Comparison of ENCODE assay signal across 3 worm cellular contexts in the genomic region with DNA sequence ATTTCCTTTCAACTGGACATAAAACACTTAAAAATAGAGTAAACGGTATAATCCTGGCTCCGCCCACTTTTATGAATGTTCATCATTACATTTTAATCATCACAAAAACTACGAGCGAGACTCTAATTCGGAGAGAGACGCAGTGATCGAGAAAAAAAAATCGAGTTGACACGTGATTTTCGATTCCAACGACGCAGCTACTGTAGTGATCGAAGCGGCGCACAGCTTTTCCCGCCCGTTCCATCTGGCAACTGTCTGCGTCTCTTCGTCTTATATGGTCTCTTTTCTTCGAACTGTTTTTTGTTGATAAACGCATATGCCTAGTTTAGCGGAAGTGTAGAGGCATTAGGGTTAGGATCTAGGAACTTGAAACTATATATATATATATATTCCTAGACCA.
TF ChIP-seq lines count a peak whose summit lies in the region.

No protein-coding gene starts in this region.

TF ChIP-seq in whole organism, L1 larva, 84 proteins besides CTCF, POLR2A, EP300 and RAD21 (continued from another document):
- TF ChIP-seq aly-2 (tag; optimal IDR thresholded peaks at IDR 0.05; lab: Kevin White, UChicago) (no peak), nhr-71 (tag; optimal IDR thresholded peaks at IDR 0.05; lab: Kevin White, UChicago) (peak; percentile 19), fos-1 (tag; optimal IDR thresholded peaks at IDR 0.05; lab: Kevin White, UChicago) (no peak), snu-23 (GFP tag; optimal IDR thresholded peaks at IDR 0.05; lab: Kevin White, UChicago) (peak; percentile 8), swsn-7 (tag; optimal IDR thresholded peaks at IDR 0.05; lab: Kevin White, UChicago) (no peak), lsy-2 (tag; optimal IDR thresholded peaks at IDR 0.05; lab: Kevin White, UChicago) (peak; percentile 3 to 54), unc-62 (GFP tag; optimal IDR thresholded peaks at IDR 0.05; lab: Kevin White, UChicago) (no peak), elt-3 (tag; optimal IDR thresholded peaks at IDR 0.05; lab: Kevin White, UChicago) (peak in 1 of 6 experiments; percentile 45), lin-14 (GFP tag; optimal IDR thresholded peaks at IDR 0.05; lab: Kevin White, UChicago) (peak; percentile 45), tbx-2 (tag; optimal IDR thresholded peaks at IDR 0.05; lab: Kevin White, UChicago) (peak; percentile 5)

TF ChIP-seq in whole organism, L4 larva, 104 proteins besides CTCF, POLR2A, EP300 and RAD21 (continued from another document and continues in another):
- TF ChIP-seq ZK337.2 (GFP tag; IDR thresholded peaks at IDR 0.05; lab: Robert Waterston, UW) (no peak), ceh-44 (GFP tag; IDR thresholded peaks at IDR 0.05; lab: Robert Waterston, UW) (no peak), aly-2 (tag; optimal IDR thresholded peaks at IDR 0.05; lab: Kevin White, UChicago) (no peak), set-16 (GFP tag; IDR thresholded peaks at IDR 0.05; lab: Robert Waterston, UW) (no peak), fos-1 (tag; optimal IDR thresholded peaks at IDR 0.05; lab: Kevin White, UChicago) (no peak), Y5F2A.4 (GFP tag; optimal IDR thresholded peaks at IDR 0.05; lab: Kevin White, UChicago) (no peak), pha-4 (GFP tag; IDR thresholded peaks at IDR 0.05; lab: Robert Waterston, UW) (0 out of 2 replicates have a peak, but pooled peaks have one; percentile 36), pha-4 (tag; optimal IDR thresholded peaks at IDR 0.05; lab: Kevin White, UChicago) (no peak), aha-1 (tag; lab: Kevin White, UChicago) (no peak), ceh-20 (GFP tag; IDR thresholded peaks at IDR 0.05; lab: Robert Waterston, UW) (no peak), lir-3 (tag; optimal IDR thresholded peaks at IDR 0.05; lab: Kevin White, UChicago) (no peak), nhr-25 (tag; optimal IDR thresholded peaks at IDR 0.05; lab: Kevin White, UChicago; ENCODE audit: borderline replicate concordance, insufficient read depth) (no peak), F44E2.7 (GFP tag; IDR thresholded peaks at IDR 0.05; lab: Robert Waterston, UW) (no peak), dmd-6 (GFP tag; IDR thresholded peaks at IDR 0.05; lab: Robert Waterston, UW) (peak; percentile 85), Y48G9A.11 (GFP tag; IDR thresholded peaks at IDR 0.05; lab: Robert Waterston, UW) (no peak), saeg-2 (GFP tag; IDR thresholded peaks at IDR 0.05; lab: Robert Waterston, UW) (no peak), R02D3.7 (tag; optimal IDR thresholded peaks at IDR 0.05; lab: Kevin White, UChicago) (no peak), ZK546.5 (tag; optimal IDR thresholded peaks at IDR 0.05; lab: Kevin White, UChicago) (no peak), zag-1 (tag; optimal IDR thresholded peaks at IDR 0.05; lab: Kevin White, UChicago) (no peak), dmd-8 (GFP tag; IDR thresholded peaks at IDR 0.05; lab: Robert Waterston, UW) (no peak), tag-97 (GFP tag; IDR thresholded peaks at IDR 0.05; lab: Robert Waterston, UW) (no peak), cey-2 (tag; optimal IDR thresholded peaks at IDR 0.05; lab: Kevin White, UChicago; ENCODE audit: borderline replicate concordance, insufficient read depth) (no peak), D1046.2 (GFP tag; IDR thresholded peaks at IDR 0.05; lab: Robert Waterston, UW) (no peak), gei-8 (GFP tag; optimal IDR thresholded peaks at IDR 0.05; lab: Kevin White, UChicago) (no peak), F26F4.8 (GFP tag; conservative IDR thresholded peaks at IDR 0.05; lab: Robert Waterston, UW) (no peak), spr-3 (GFP tag; optimal IDR thresholded peaks at IDR 0.05; lab: Kevin White, UChicago) (peak; percentile 33), nhr-42 (GFP tag; IDR thresholded peaks at IDR 0.05; lab: Robert Waterston, UW) (no peak), lsy-2 (tag; optimal IDR thresholded peaks at IDR 0.05; lab: Kevin White, UChicago) (peak in 1 of 2 experiments; percentile 47), snpc-4 (tag; optimal IDR thresholded peaks at IDR 0.05; lab: Kevin White, UChicago) (no peak), mdt-29 (GFP tag; IDR thresholded peaks at IDR 0.05; lab: Robert Waterston, UW) (no peak), vab-7 (GFP tag; IDR thresholded peaks at IDR 0.05; lab: Robert Waterston, UW) (0 out of 2 replicates have a peak, but pooled peaks have one; percentile 13), daf-16 (GFP tag; optimal IDR thresholded peaks at IDR 0.05; lab: Kevin White, UChicago) (peak in 1 of 2 experiments; percentile 9), daf-16 (tag; optimal IDR thresholded peaks at IDR 0.05; lab: Kevin White, UChicago) (peak; percentile 2), unc-39 (tag; optimal IDR thresholded peaks at IDR 0.05; lab: Kevin White, UChicago) (no peak), lin-1 (GFP tag; IDR thresholded peaks at IDR 0.05; lab: Robert Waterston, UW) (no peak), unc-62 (GFP tag; optimal IDR thresholded peaks at IDR 0.05 in 1 of 2; lab: Kevin White, UChicago) (peak in 1 of 2 experiments; percentile 27), unc-62 (tag; optimal IDR thresholded peaks at IDR 0.05; lab: Kevin White, UChicago) (no peak), nhr-10 (tag; optimal IDR thresholded peaks at IDR 0.05; lab: Kevin White, UChicago) (no peak), T20F7.1 (GFP tag; optimal IDR thresholded peaks at IDR 0.05; lab: Kevin White, UChicago) (peak; percentile 38), lim-7 (GFP tag; IDR thresholded peaks at IDR 0.05; lab: Robert Waterston, UW) (no peak), skn-1 (tag; optimal IDR thresholded peaks at IDR 0.05; lab: Kevin White, UChicago) (no peak), zfp-2 (tag; optimal IDR thresholded peaks at IDR 0.05; lab: Kevin White, UChicago) (no peak), F37D6.2 (tag; optimal IDR thresholded peaks at IDR 0.05; lab: Kevin White, UChicago) (no peak), mdl-1 (tag; optimal IDR thresholded peaks at IDR 0.05; lab: Kevin White, UChicago) (peak in 1 of 2 experiments; percentile 77), Y105C5A.15 (GFP tag; IDR thresholded peaks at IDR 0.05; lab: Robert Waterston, UW) (no peak), lin-39 (tag; optimal IDR thresholded peaks at IDR 0.05; lab: Kevin White, UChicago) (no peak), hlh-30 (tag; optimal IDR thresholded peaks at IDR 0.05; lab: Kevin White, UChicago; ENCODE audit: insufficient read depth) (peak; percentile 78), lin-13 (GFP tag; optimal IDR thresholded peaks at IDR 0.05; lab: Kevin White, UChicago) (no peak), dpl-1 (GFP tag; optimal IDR thresholded peaks at IDR 0.05; lab: Kevin White, UChicago) (peak; percentile 44), nhr-111 (GFP tag; optimal IDR thresholded peaks at IDR 0.05; lab: Kevin White, UChicago) (no peak), ceh-32 (tag; optimal IDR thresholded peaks at IDR 0.05; lab: Kevin White, UChicago; ENCODE audit: poor library complexity) (no peak), nhr-76 (tag; optimal IDR thresholded peaks at IDR 0.05; lab: Kevin White, UChicago) (no peak), tra-1 (GFP tag; IDR thresholded peaks at IDR 0.05; lab: Robert Waterston, UW) (peak; percentile 70; the same call in 1 of the 2 replicates), ama-1 (optimal IDR thresholded peaks at IDR 0.05; lab: Kevin White, UChicago) (no peak), duxl-1 (tag; optimal IDR thresholded peaks at IDR 0.05; lab: Kevin White, UChicago; ENCODE audit: poor library complexity) (no peak), arid-1 (GFP tag; conservative IDR thresholded peaks at IDR 0.05; lab: Robert Waterston, UW) (no peak), ztf-11 (tag; optimal IDR thresholded peaks at IDR 0.05; lab: Kevin White, UChicago) (no peak), pqm-1 (tag; optimal IDR thresholded peaks at IDR 0.05; lab: Kevin White, UChicago) (peak; percentile 26), hmg-1.1 (GFP tag; IDR thresholded peaks at IDR 0.05; lab: Robert Waterston, UW) (peak; percentile 62), snpc-1.2 (GFP tag; IDR thresholded peaks at IDR 0.05; lab: Robert Waterston, UW) (no peak)

TF ChIP-seq in whole organism, young adult, 124 proteins besides CTCF, POLR2A, EP300 and RAD21 (continued from another document):
- TF ChIP-seq ceh-27 (GFP tag; optimal IDR thresholded peaks at IDR 0.05; lab: Kevin White, UChicago) (no peak), mxl-1 (tag; optimal IDR thresholded peaks at IDR 0.05; lab: Kevin White, UChicago) (no peak), chd-7 (tag; optimal IDR thresholded peaks at IDR 0.05; lab: Kevin White, UChicago) (no peak), B0035.1 (tag; optimal IDR thresholded peaks at IDR 0.05; lab: Kevin White, UChicago) (no peak), B0019.2 (GFP tag; conservative IDR thresholded peaks at IDR 0.05; lab: Robert Waterston, UW) (no peak), egrh-3 (GFP tag; IDR thresholded peaks at IDR 0.05; lab: Robert Waterston, UW) (no peak), unc-130 (GFP tag; optimal IDR thresholded peaks at IDR 0.05; lab: Kevin White, UChicago) (no peak), repo-1 (tag; optimal IDR thresholded peaks at IDR 0.05; lab: Kevin White, UChicago) (no peak), akir-1 (GFP tag; optimal IDR thresholded peaks at IDR 0.05; lab: Kevin White, UChicago) (no peak), lir-1 (GFP tag; conservative IDR thresholded peaks at IDR 0.05; lab: Robert Waterston, UW) (no peak), him-1 (tag; optimal IDR thresholded peaks at IDR 0.05; lab: Kevin White, UChicago) (no peak), rec-8 (tag; optimal IDR thresholded peaks at IDR 0.05; lab: Kevin White, UChicago) (no peak), lag-1 (GFP tag; IDR thresholded peaks at IDR 0.05; lab: Robert Waterston, UW) (no peak), madf-8 (GFP tag; conservative IDR thresholded peaks at IDR 0.05; lab: Robert Waterston, UW) (no peak), hmg-20 (GFP tag; IDR thresholded peaks at IDR 0.05; lab: Robert Waterston, UW) (no peak), hsf-1 (GFP tag; IDR thresholded peaks at IDR 0.05; lab: Robert Waterston, UW) (no peak), nhr-80 (tag; optimal IDR thresholded peaks at IDR 0.05; lab: Kevin White, UChicago) (peak; percentile 85), Y79H2A.3 (GFP tag; conservative IDR thresholded peaks at IDR 0.05; lab: Robert Waterston, UW) (no peak), nhr-120 (GFP tag; IDR thresholded peaks at IDR 0.05; lab: Robert Waterston, UW) (no peak), hlh-12 (tag; optimal IDR thresholded peaks at IDR 0.05; lab: Kevin White, UChicago) (no peak), ceh-100 (GFP tag; IDR thresholded peaks at IDR 0.05; lab: Robert Waterston, UW) (no peak), attf-3 (GFP tag; conservative IDR thresholded peaks at IDR 0.05; lab: Robert Waterston, UW) (no peak), cebp-1 (GFP tag; IDR thresholded peaks at IDR 0.05; lab: Robert Waterston, UW) (no peak), cebp-1 (tag; optimal IDR thresholded peaks at IDR 0.05; lab: Kevin White, UChicago) (peak; percentile 71), snpc-1.1 (tag; optimal IDR thresholded peaks at IDR 0.05; lab: Kevin White, UChicago; ENCODE audit: insufficient read depth) (no peak), unc-62 (GFP tag; optimal IDR thresholded peaks at IDR 0.05; lab: Kevin White, UChicago) (no peak), tbp1 (GFP tag; optimal IDR thresholded peaks at IDR 0.05; lab: Kevin White, UChicago) (peak; percentile 33), dox-1 (GFP tag; IDR thresholded peaks at IDR 0.05; lab: Robert Waterston, UW) (peak; percentile 81), nhr-27 (tag; optimal IDR thresholded peaks at IDR 0.05; lab: Kevin White, UChicago) (no peak), let-526 (GFP tag; IDR thresholded peaks at IDR 0.05; lab: Robert Waterston, UW) (no peak), B0261.1 (tag; optimal IDR thresholded peaks at IDR 0.05; lab: Kevin White, UChicago) (no peak), Y95B8A.8 (GFP tag; IDR thresholded peaks at IDR 0.05; lab: Robert Waterston, UW) (no peak), F23B12.7 (tag; optimal IDR thresholded peaks at IDR 0.05; lab: Kevin White, UChicago; ENCODE audit: insufficient read depth) (no peak), snpc-3.4 (tag; optimal IDR thresholded peaks at IDR 0.05; lab: Kevin White, UChicago) (no peak), aptf-3 (GFP tag; IDR thresholded peaks at IDR 0.05; lab: Robert Waterston, UW) (no peak), dpff-1 (tag; optimal IDR thresholded peaks at IDR 0.05; lab: Kevin White, UChicago) (no peak), lsl-1 (GFP tag; optimal IDR thresholded peaks at IDR 0.05; lab: Kevin White, UChicago) (no peak), ztf-26 (tag; optimal IDR thresholded peaks at IDR 0.05; lab: Kevin White, UChicago) (peak; percentile 11), dpl-1 (GFP tag; optimal IDR thresholded peaks at IDR 0.05; lab: Kevin White, UChicago) (no peak), Y53F4B.3 (GFP tag; IDR thresholded peaks at IDR 0.05; lab: Robert Waterston, UW) (no peak), lin-54 (GFP tag; optimal IDR thresholded peaks at IDR 0.05; lab: Kevin White, UChicago) (no peak), attf-6 (GFP tag; IDR thresholded peaks at IDR 0.05; lab: Robert Waterston, UW) (no peak), B0336.3 (GFP tag; IDR thresholded peaks at IDR 0.05; lab: Robert Waterston, UW) (peak; percentile 38; the same call in 1 of the 2 replicates), F33H1.4 (GFP tag; IDR thresholded peaks at IDR 0.05; lab: Robert Waterston, UW) (no peak), nhr-90 (tag; optimal IDR thresholded peaks at IDR 0.05; lab: Kevin White, UChicago) (no peak), fkh-3 (tag; optimal IDR thresholded peaks at IDR 0.05; lab: Kevin White, UChicago) (no peak), nfya-2 (GFP tag; IDR thresholded peaks at IDR 0.05; lab: Robert Waterston, UW) (no peak), ceh-40 (GFP tag; IDR thresholded peaks at IDR 0.05; lab: Robert Waterston, UW) (no peak), athp-1 (tag; optimal IDR thresholded peaks at IDR 0.05; lab: Kevin White, UChicago) (no peak), nhr-179 (tag; optimal IDR thresholded peaks at IDR 0.05; lab: Kevin White, UChicago) (no peak)
